Fruit fly (Drosophila melanogaster) whole organism, embryonic: ENCODE results near the gene Tsc1.

Source experiments
- Atf3 ChIP-seq: fragments of 200-800 bp; sonication (Bioruptor generic); optimal IDR thresholded peaks from 3 replicates; lab custom pipeline; 2016; ENCODE audit warnings: missing biosample characterization, missing genetic modification characterization
- Atf6 ChIP-seq: fragments of 200-800 bp; sonication (Bioruptor generic); IDR thresholded peaks from 2 replicates; pipeline ENCODE4 v1.3.6; 2022; ENCODE audit warnings: missing biosample characterization, missing genetic modification characterization
- CG10321 ChIP-seq: fragments of 200-800 bp; sonication (Bioruptor generic); IDR thresholded peaks from 2 replicates; pipeline ENCODE4 v1.3.6; 2022; ENCODE audit warnings: missing biosample characterization, missing genetic modification characterization
- CG12236 ChIP-seq: fragments of 200-800 bp; sonication (Bioruptor generic); optimal IDR thresholded peaks from 2 replicates; lab custom pipeline; 2016; ENCODE audit warnings: missing biosample characterization, missing genetic modification characterization
- CG12942 ChIP-seq: fragments of 200-800 bp; sonication (Bioruptor generic); optimal IDR thresholded peaks from 3 replicates; lab custom pipeline; 2016; ENCODE audit warnings: missing biosample characterization, missing genetic modification characterization
- CG14014 ChIP-seq: fragments of 200-800 bp; sonication (Bioruptor generic); IDR thresholded peaks from 2 replicates; pipeline ENCODE4 v1.3.6; 2022; ENCODE audit warnings: missing biosample characterization, missing genetic modification characterization
- CG15696 ChIP-seq: fragments of 200-800 bp; sonication (Bioruptor generic); optimal IDR thresholded peaks from 2 replicates; lab custom pipeline; 2019; ENCODE audit warnings: missing biosample characterization, mild to moderate bottlenecking, missing genetic modification characterization, moderate library complexity
- CG1647 ChIP-seq: fragments of 200-800 bp; sonication (Bioruptor generic); optimal IDR thresholded peaks from 3 replicates; lab custom pipeline; 2016; ENCODE audit warnings: missing biosample characterization, missing genetic modification characterization
- CG16815 ChIP-seq: fragments of 200-800 bp; sonication (Bioruptor generic); optimal IDR thresholded peaks from 3 replicates; lab custom pipeline; 2017; ENCODE audit warnings: missing biosample characterization, mild to moderate bottlenecking, missing genetic modification characterization
- CG16863 ChIP-seq: fragments of 200-800 bp; sonication (Bioruptor generic); optimal IDR thresholded peaks from 3 replicates; lab custom pipeline; 2016; ENCODE audit warnings: missing biosample characterization, missing genetic modification characterization
- CG17385 ChIP-seq: fragments of 200-800 bp; sonication (Bioruptor generic); optimal IDR thresholded peaks from 3 replicates; lab custom pipeline; 2018; ENCODE audit warnings: missing biosample characterization, mild to moderate bottlenecking, missing genetic modification characterization
- CG17568 ChIP-seq: fragments of 200-800 bp; sonication (Bioruptor generic); optimal IDR thresholded peaks from 2 replicates; lab custom pipeline; 2018; ENCODE audit warnings: missing biosample characterization, mild to moderate bottlenecking, missing genetic modification characterization, moderate library complexity
- CG1832 ChIP-seq: fragments of 200-800 bp; sonication (Bioruptor generic); optimal IDR thresholded peaks from 2 replicates; lab custom pipeline; 2017; ENCODE audit warnings: missing biosample characterization, mild to moderate bottlenecking, missing genetic modification characterization, inconsistent platforms
- CG31365 ChIP-seq: fragments of 200-800 bp; sonication (Bioruptor generic); optimal IDR thresholded peaks from 2 replicates; lab custom pipeline; 2018; ENCODE audit warnings: missing biosample characterization, mild to moderate bottlenecking, missing genetic modification characterization
- CG34376 ChIP-seq: fragments of 200-800 bp; sonication (Bioruptor generic); optimal IDR thresholded peaks from 2 replicates; lab custom pipeline; 2018; ENCODE audit warnings: missing biosample characterization, mild to moderate bottlenecking, missing genetic modification characterization
- CG43689 ChIP-seq: fragments of 200-800 bp; sonication (Bioruptor generic); IDR thresholded peaks from 2 replicates; pipeline ENCODE4 v1.3.6; 2022; ENCODE audit warnings: missing biosample characterization, missing genetic modification characterization
- CG4707 ChIP-seq: fragments of 200-800 bp; sonication (Bioruptor generic); optimal IDR thresholded peaks from 2 replicates; lab custom pipeline; 2018; ENCODE audit warnings: missing biosample characterization, mild to moderate bottlenecking, missing genetic modification characterization, moderate library complexity
- CG6689 ChIP-seq: fragments of 200-800 bp; sonication (Bioruptor generic); IDR thresholded peaks from 2 replicates; pipeline ENCODE4 v1.3.6; 2022; ENCODE audit warnings: missing biosample characterization, missing genetic modification characterization
- CG6765 ChIP-seq: fragments of 200-800 bp; sonication (Bioruptor generic); optimal IDR thresholded peaks from 3 replicates; lab custom pipeline; 2017; ENCODE audit warnings: missing biosample characterization, mild to moderate bottlenecking, missing genetic modification characterization
- CG9437 ChIP-seq: fragments of 200-800 bp; sonication (Bioruptor generic); optimal IDR thresholded peaks from 2 replicates; lab custom pipeline; 2018; ENCODE audit warnings: missing biosample characterization, mild to moderate bottlenecking, missing genetic modification characterization
- CHES-1-like ChIP-seq: fragments of 200-800 bp; sonication (Bioruptor generic); optimal IDR thresholded peaks from 2 replicates; lab custom pipeline; 2016; ENCODE audit warnings: missing biosample characterization, missing genetic modification characterization
- CkIIα-i1 ChIP-seq: fragments of 200-800 bp; sonication (Bioruptor generic); IDR thresholded peaks from 2 replicates; pipeline ENCODE4 v1.3.6; 2022; ENCODE audit warnings: missing biosample characterization, missing genetic modification characterization
- Dbx ChIP-seq: fragments of 200-800 bp; sonication (Bioruptor generic); IDR thresholded peaks from 3 replicates; pipeline ENCODE4 v1.3.6; 2022; ENCODE audit warnings: missing biosample characterization, missing genetic modification characterization
- GATAe ChIP-seq: fragments of 200-800 bp; sonication (Bioruptor generic); conservative IDR thresholded peaks from 2 replicates; pipeline ENCODE4 v1.3.6; 2022; ENCODE audit warnings: missing biosample characterization, missing genetic modification characterization
- Hey ChIP-seq: fragments of 200-800 bp; sonication (Bioruptor generic); optimal IDR thresholded peaks from 3 replicates; lab custom pipeline; 2018; ENCODE audit warnings: missing biosample characterization, mild to moderate bottlenecking, missing genetic modification characterization
- Hmr ChIP-seq: fragments of 200-800 bp; sonication (Bioruptor generic); optimal IDR thresholded peaks from 3 replicates; lab custom pipeline; 2017; ENCODE audit warnings: mild to moderate bottlenecking, missing biosample characterization, missing genetic modification reagents, missing genetic modification characterization
- NC2α ChIP-seq: fragments of 200-800 bp; sonication (Bioruptor generic); optimal IDR thresholded peaks from 2 replicates; lab custom pipeline; 2016; ENCODE audit warnings: missing biosample characterization, missing genetic modification characterization
- Neu2 ChIP-seq: fragments of 200-800 bp; sonication (Bioruptor generic); optimal IDR thresholded peaks from 3 replicates; lab custom pipeline; 2016; ENCODE audit warnings: missing biosample characterization, missing genetic modification characterization, borderline replicate concordance
- Nf-YA ChIP-seq: fragments of 200-800 bp; sonication (Bioruptor generic); IDR thresholded peaks from 2 replicates; pipeline ENCODE4 v1.3.6; 2022; ENCODE audit warnings: missing biosample characterization, missing genetic modification characterization
- Opbp ChIP-seq: fragments of 200-800 bp; sonication (Bioruptor generic); IDR thresholded peaks from 3 replicates; pipeline ENCODE4 v1.3.6; 2022; ENCODE audit warnings: missing biosample characterization, missing genetic modification characterization; ENCODE audit not compliant: partially characterized antibody
- Sox100B ChIP-seq: fragments of 200-800 bp; sonication (Bioruptor generic); optimal IDR thresholded peaks from 3 replicates; lab custom pipeline; 2018; ENCODE audit warnings: missing biosample characterization, mild to moderate bottlenecking, missing genetic modification characterization
- TFAM ChIP-seq: fragments of 200-800 bp; sonication (Bioruptor generic); optimal IDR thresholded peaks from 2 replicates; lab custom pipeline; 2017; ENCODE audit warnings: missing biosample characterization, missing genetic modification characterization, inconsistent platforms
- Xbp1 ChIP-seq: fragments of 200-800 bp; sonication (Bioruptor generic); optimal IDR thresholded peaks from 3 replicates; lab custom pipeline; 2016; ENCODE audit warnings: missing biosample characterization, mild to moderate bottlenecking, missing genetic modification characterization
- ash1 ChIP-seq: fragments of 200-800 bp; sonication (Bioruptor generic); optimal IDR thresholded peaks from 2 replicates; lab custom pipeline; 2018; ENCODE audit warnings: missing biosample characterization, mild to moderate bottlenecking, missing genetic modification characterization
- bbx ChIP-seq: fragments of 200-800 bp; sonication (Bioruptor generic); IDR thresholded peaks from 2 replicates; pipeline ENCODE4 v1.3.6; 2022; ENCODE audit warnings: missing biosample characterization, missing genetic modification characterization; ENCODE audit not compliant: partially characterized antibody
- chm ChIP-seq: fragments of 200-800 bp; sonication (Bioruptor generic); IDR thresholded peaks from 2 replicates; pipeline ENCODE4 v1.3.6; 2022; ENCODE audit warnings: missing biosample characterization, missing genetic modification characterization
- danr ChIP-seq: fragments of 200-800 bp; sonication (Bioruptor generic); IDR thresholded peaks from 2 replicates; pipeline ENCODE4 v1.3.6; 2022; ENCODE audit warnings: missing biosample characterization, missing genetic modification characterization
- ems ChIP-seq: fragments of 200-800 bp; sonication (Bioruptor generic); optimal IDR thresholded peaks from 3 replicates; lab custom pipeline; 2016; ENCODE audit warnings: missing biosample characterization, missing genetic modification characterization
- exex ChIP-seq: fragments of 200-800 bp; sonication (Bioruptor generic); optimal IDR thresholded peaks from 4 replicates; lab custom pipeline; 2018; ENCODE audit warnings: missing biosample characterization, mild to moderate bottlenecking, missing genetic modification characterization, moderate library complexity
- fd96Cb ChIP-seq: fragments of 200-800 bp; sonication (Bioruptor generic); optimal IDR thresholded peaks from 2 replicates; lab custom pipeline; 2018; ENCODE audit warnings: missing biosample characterization, mild to moderate bottlenecking, missing genetic modification characterization, moderate library complexity
- gcm2 ChIP-seq: fragments of 200-800 bp; sonication (Bioruptor generic); optimal IDR thresholded peaks from 2 replicates; lab custom pipeline; 2016; ENCODE audit warnings: missing biosample characterization, missing genetic modification characterization
- gsb-n ChIP-seq: fragments of 200-800 bp; sonication (Bioruptor generic); optimal IDR thresholded peaks from 3 replicates; lab custom pipeline; 2018; ENCODE audit warnings: missing biosample characterization, mild to moderate bottlenecking, missing genetic modification characterization
- lola ChIP-seq, 3 experiments: fragments of >200 bp in 2 of 3; fragments of 200-800 bp in 1 of 3; sonication (Bioruptor generic) in 1 of 3; optimal IDR thresholded peaks; 2 replicates each; lab custom pipeline; 2017 to 2019; ENCODE audit warnings: missing biosample characterization in 3 of 3, missing genetic modification characterization in 3 of 3, mild to moderate bottlenecking in 1 of 3, moderate library complexity in 1 of 3
- mam ChIP-seq: fragments of 200-800 bp; sonication (Bioruptor generic); optimal IDR thresholded peaks from 3 replicates; lab custom pipeline; 2016; ENCODE audit warnings: missing biosample characterization, missing genetic modification characterization
- sr ChIP-seq: fragments of 200-800 bp; sonication (Bioruptor generic); IDR thresholded peaks from 3 replicates; pipeline ENCODE4 v1.3.6; 2022; ENCODE audit warnings: missing biosample characterization, missing genetic modification characterization
- sug ChIP-seq: fragments of 200-800 bp; optimal IDR thresholded peaks from 2 replicates; lab custom pipeline; 2019; ENCODE audit warnings: missing biosample characterization, mild to moderate bottlenecking, missing genetic modification characterization, moderate library complexity
- unpg ChIP-seq: fragments of 200-800 bp; sonication (Bioruptor generic); optimal IDR thresholded peaks from 3 replicates; lab custom pipeline; 2018; ENCODE audit warnings: missing biosample characterization, mild to moderate bottlenecking, missing genetic modification characterization, moderate library complexity
- vnd ChIP-seq: fragments of 200-800 bp; sonication (Bioruptor generic); IDR thresholded peaks from 3 replicates; pipeline ENCODE4 v1.3.6; 2022; ENCODE audit warnings: missing biosample characterization, missing genetic modification characterization; ENCODE audit not compliant: partially characterized antibody
- wdn ChIP-seq: fragments of 200-800 bp; sonication (Bioruptor generic); IDR thresholded peaks from 2 replicates; pipeline ENCODE4 v1.3.6; 2022; ENCODE audit warnings: missing biosample characterization, missing genetic modification characterization
- zen2 ChIP-seq: fragments of 200-800 bp; sonication (Bioruptor generic); IDR thresholded peaks from 3 replicates; pipeline ENCODE4 v1.3.6; 2022; ENCODE audit warnings: missing biosample characterization, missing genetic modification characterization; ENCODE audit not compliant: partially characterized antibody

The Tsc1 gene

dm6 chr3R:24163556-24164022 is 33.5 kb downstream of the Tsc1 start, which contains the start of gene Apc2 (continued):
- TF ChIP-seq CG43689 (GFP tag; lab: Robert Waterston, UW) (no peak), CG6765 (no peak), CG31365 (tag; lab: Kevin White, UChicago) (no peak), CG16815 (GFP tag; lab: Kevin White, UChicago) (peak; percentile 18), CG1832 (GFP tag; lab: Kevin White, UChicago) (no peak), CG15696 (tag; lab: Kevin White, UChicago) (peak; percentile 61), CG1647 (no peak), Nf-YA (GFP tag; lab: Robert Waterston, UW) (no peak), wdn (GFP tag; lab: Robert Waterston, UW) (no peak), CG12236 (GFP tag; lab: Kevin White, UChicago) (no peak), gcm2 (no peak), Atf3 (GFP tag; lab: Kevin White, UChicago) (no peak), fd96Cb (tag; lab: Kevin White, UChicago) (peak; percentile 62), mam (GFP tag; lab: Kevin White, UChicago) (peak; percentile 41), sug (tag; lab: Kevin White, UChicago) (peak; percentile 62), Hmr (peak; percentile 48), CG6689 (GFP tag; lab: Robert Waterston, UW) (peak; percentile 57; the same call in 1 of the 2 replicates), bbx (GFP tag; lab: Robert Waterston, UW) (no peak), CG17385 (GFP tag; lab: Kevin White, UChicago) (peak; percentile 54), CG4707 (no peak), CG12942 (GFP tag; lab: Kevin White, UChicago) (peak; percentile 51), exex (tag; lab: Kevin White, UChicago) (no peak), CG10321 (GFP tag; lab: Robert Waterston, UW) (0 out of 2 replicates have a peak, but pooled peaks have one; percentile 21), CG16863 (peak; percentile 11), CG34376 (GFP tag; lab: Kevin White, UChicago) (peak; percentile 9), CHES-1-like (GFP tag; lab: Kevin White, UChicago) (no peak), ems (GFP tag; lab: Kevin White, UChicago) (peak; percentile 19), chm (GFP tag; lab: Robert Waterston, UW) (peak; percentile 21; the same call in 1 of the 2 replicates), TFAM (GFP tag; lab: Kevin White, UChicago) (no peak), CG17568 (no peak), NC2α (GFP tag; lab: Kevin White, UChicago) (no peak), Hey (no peak), Sox100B (GFP tag; lab: Kevin White, UChicago) (no peak), lola (GFP tag; optimal IDR thresholded peaks at IDR 0.05; lab: Kevin White, UChicago) (peak in 1 of 3 experiments; percentile 68), gsb-n (tag; lab: Kevin White, UChicago) (peak; percentile 41), Xbp1 (GFP tag; lab: Kevin White, UChicago) (peak; percentile 69), unpg (GFP tag; lab: Kevin White, UChicago) (peak; percentile 66), CG9437 (GFP tag; lab: Kevin White, UChicago) (peak; percentile 98), CG14014 (peak; percentile 61), vnd (GFP tag; lab: Robert Waterston, UW) (peak; percentile 47; the same call in 1 of the 3 replicates), GATAe (GFP tag; lab: Robert Waterston, UW) (no peak), danr (GFP tag; lab: Robert Waterston, UW) (no peak), Atf6 (GFP tag; lab: Robert Waterston, UW) (peak; percentile 45; the same call in 1 of the 2 replicates), Neu2 (GFP tag; lab: Kevin White, UChicago) (no peak), ash1 (GFP tag; lab: Kevin White, UChicago) (no peak), Opbp (GFP tag; lab: Robert Waterston, UW) (no peak), sr (GFP tag; lab: Robert Waterston, UW) (no peak), zen2 (GFP tag; lab: Robert Waterston, UW) (peak; percentile 18; the same call in 1 of the 3 replicates), Dbx (GFP tag; lab: Robert Waterston, UW) (0 out of 3 replicates have a peak, but pooled peaks have one; percentile 19), CkIIα-i1 (GFP tag; lab: Robert Waterston, UW) (no peak)
